Worm (Caenorhabditis elegans): ENCODE results near the gene F47B8.5.

DNA sequence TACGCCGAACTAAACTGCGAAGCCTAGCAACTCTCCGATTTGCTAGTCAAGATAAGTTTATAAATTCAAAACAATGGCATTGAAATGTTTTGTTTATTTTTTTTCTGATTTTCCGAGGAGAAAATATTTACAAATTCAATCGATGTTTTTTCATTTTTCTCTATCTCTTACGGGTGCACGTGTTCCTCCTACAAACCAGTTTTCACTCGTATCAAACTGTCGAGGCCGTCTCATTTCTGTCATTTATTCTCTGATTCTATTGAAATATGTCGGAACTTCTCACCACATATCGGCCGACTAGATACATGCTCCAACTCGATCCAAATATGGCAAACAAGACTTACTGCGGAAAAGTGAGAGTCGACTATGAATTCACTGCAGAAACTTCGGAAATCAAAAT is 3.8 kb upstream of the F47B8.5 start, which contains the start of gene F47B8.8:
- no peak for TF ChIP-seq klf-2 (GFP tag; conservative IDR thresholded peaks at IDR 0.05)
- no peak for TF ChIP-seq flt-1 (GFP tag; IDR thresholded peaks at IDR 0.05)
- TF ChIP-seq T22C8.4 (GFP tag; IDR thresholded peaks at IDR 0.05) = no peak
- no peak for TF ChIP-seq ref-1 (GFP tag; conservative IDR thresholded peaks at IDR 0.05)
